Fruit fly (Drosophila melanogaster) whole organism, larva: ENCODE results near the gene run.

Source experiments
- noc ChIP-seq: fragments of 200-800 bp; sonication (Bioruptor generic); optimal IDR thresholded peaks from 3 replicates; lab custom pipeline; 2019; ENCODE audit warnings: missing biosample characterization, mild to moderate bottlenecking, missing genetic modification characterization, moderate library complexity

Gene run

dm6 chrX:20693814-20694452, 3.5 kb downstream of the run start:
- TF ChIP-seq noc (tag; lab: Kevin White, UChicago): no peak

DNA sequence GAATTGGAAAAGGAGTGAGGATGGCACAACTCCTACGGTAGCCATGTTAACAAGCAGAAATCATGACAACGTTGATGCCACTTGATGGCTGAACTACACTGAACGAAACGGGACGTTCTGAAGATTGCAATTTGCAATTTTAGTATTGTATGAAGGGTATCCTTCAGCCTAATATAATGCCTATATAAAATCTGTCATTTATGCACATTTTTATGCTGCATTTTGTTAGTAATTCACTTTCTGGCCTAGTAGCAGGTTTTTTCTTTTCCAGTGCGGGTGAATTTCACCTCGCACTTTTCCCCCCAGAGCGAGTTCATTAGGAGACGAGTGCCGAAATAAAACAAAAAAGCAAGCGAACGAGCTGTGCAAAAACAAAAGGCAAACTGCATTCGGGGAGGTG, 12.4 kb downstream of the run start:
- no peak for TF ChIP-seq noc (tag; lab: Kevin White, UChicago)

DNA sequence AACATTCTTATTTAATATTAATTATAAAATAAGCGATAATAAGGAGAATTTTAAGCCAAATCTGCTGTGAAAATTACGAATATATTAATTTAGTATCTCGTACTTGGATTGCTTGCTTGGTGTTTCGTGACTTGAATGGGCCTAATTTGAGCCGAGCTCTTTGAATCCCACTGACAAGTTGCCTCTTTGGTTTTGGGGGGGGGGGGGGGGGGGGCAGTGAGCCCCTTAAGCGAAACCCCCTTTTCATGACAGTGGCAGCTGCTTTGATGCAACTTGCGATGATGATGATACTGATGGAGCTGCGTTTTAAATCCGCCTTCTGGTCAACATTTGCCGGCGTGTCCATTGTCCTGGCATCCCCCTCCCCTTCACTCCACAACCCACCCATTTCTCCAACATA, 13.9 kb downstream of the run start:
- TF ChIP-seq noc (tag; lab: Kevin White, UChicago): no peak

- no peak for TF ChIP-seq noc (tag; lab: Kevin White, UChicago)
Measured at dm6 chrX:20709682-20710081, 19.2 kb downstream of the run start.

DNA sequence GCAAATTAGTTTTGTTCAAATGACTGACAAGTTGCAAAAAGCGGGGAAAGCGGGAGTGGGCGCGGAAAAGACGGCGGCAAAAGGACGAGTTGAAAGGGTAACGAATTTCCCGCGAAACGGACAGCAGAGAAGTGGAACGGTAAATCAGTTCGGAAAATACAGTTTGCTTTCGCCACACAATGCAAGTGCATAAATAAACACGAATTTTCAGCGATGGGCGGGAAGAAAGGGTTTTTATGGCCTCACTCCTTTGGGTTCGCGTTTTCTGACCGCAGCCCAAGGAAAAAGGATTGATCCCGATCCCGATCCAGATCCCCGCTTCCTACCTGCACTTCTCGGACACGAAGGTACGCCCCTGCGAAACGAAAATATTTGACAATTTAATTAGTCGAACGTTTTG, 22.8 kb downstream of the run start:
- TF ChIP-seq noc (tag; lab: Kevin White, UChicago): no peak

DNA sequence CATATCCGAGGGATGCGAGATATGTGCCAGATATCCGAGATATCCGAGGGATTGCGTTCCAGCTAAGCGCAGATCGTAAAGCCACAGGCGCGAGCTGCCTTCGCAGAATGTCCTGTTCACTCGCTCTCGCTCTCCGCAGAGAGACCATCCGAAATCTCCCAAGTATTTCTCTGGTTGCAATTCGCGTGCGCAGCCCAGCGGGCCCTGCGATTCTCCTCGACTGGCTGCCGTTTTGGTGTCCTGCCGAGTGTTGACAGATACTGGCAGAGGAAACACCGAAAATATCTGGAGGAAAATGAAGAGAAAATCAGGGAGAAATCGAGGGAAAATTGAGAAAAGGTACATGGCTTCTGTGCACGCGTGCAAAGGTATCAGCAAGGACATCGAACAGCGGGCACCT, 27.0 kb downstream of the run start:
- TF ChIP-seq noc (tag; lab: Kevin White, UChicago): no peak

dm6 chrX:20721724-20722344, 31.4 kb downstream of the run start:
- TF ChIP-seq noc (tag; lab: Kevin White, UChicago): no peak

DNA sequence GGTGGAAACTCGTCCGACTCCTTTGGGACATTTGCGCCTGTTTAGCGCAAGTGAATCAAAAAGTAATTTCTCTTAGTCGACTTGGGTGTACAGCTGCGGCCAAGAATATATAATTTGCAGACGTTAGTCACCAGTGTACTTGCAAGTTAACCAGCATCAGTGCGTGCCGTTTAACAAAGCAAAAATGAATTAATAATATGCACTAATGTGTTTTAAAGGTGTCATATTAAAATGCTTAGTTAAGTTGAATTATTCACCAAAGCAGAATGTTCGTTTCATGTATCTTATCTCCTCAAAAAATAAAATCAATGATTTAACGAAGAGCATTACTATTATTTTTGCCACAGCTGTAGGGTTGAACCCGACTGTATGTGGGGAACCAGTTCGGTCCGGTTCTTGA, 32.7 kb downstream of the run start:
- no peak for TF ChIP-seq noc (tag; lab: Kevin White, UChicago)

DNA sequence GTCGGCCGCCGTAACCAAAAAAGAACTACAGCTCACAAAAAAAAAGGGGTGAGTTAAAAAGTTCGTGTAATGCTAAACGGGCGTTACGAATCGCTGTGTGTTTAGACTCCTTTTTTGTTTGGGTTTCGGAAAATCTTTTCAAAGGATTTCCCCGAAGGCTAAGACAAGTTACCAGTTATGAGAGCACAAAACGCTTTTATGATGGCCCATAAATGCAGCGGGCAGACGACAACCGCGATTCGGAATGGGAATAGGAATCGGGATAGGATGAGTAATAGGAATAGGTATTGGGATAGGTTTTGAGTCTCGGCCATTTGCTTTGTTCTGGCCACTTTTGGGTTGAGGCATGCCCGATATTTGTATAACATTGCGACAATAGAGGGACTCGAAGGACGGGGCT, 34.0 kb downstream of the run start:
- no peak for TF ChIP-seq noc (tag; lab: Kevin White, UChicago)

DNA sequence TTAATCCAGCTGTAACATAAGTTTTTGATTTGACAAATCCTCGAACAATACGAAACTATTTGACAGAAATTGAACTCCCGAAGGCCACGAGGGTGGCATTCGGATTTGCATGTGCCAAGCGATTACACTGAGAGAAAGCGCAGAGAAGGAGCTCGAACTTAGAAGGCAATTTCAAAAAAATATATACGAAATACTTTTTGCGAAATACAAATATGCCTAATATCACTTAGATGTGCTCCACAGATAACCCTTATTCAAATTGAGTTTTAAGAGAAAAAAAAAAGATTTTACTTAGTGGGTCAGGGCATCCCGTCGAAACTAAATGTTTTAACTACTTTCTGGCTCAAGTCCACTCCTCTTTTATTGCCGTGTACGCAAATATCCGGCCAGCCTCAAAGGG, 38.1 kb downstream of the run start:
- no peak for TF ChIP-seq noc (tag; lab: Kevin White, UChicago)

- TF ChIP-seq noc (tag; lab: Kevin White, UChicago): no peak
Measured at dm6 chrX:20731492-20731891, 41.0 kb downstream of the run start.

dm6 chrX:20735910-20736483, 45.5 kb downstream of the run start, which contains the start of gene CG1324:
CG1324 (minus strand) TSS chrX:20735960.
- TF ChIP-seq noc (tag; lab: Kevin White, UChicago): no peak

DNA sequence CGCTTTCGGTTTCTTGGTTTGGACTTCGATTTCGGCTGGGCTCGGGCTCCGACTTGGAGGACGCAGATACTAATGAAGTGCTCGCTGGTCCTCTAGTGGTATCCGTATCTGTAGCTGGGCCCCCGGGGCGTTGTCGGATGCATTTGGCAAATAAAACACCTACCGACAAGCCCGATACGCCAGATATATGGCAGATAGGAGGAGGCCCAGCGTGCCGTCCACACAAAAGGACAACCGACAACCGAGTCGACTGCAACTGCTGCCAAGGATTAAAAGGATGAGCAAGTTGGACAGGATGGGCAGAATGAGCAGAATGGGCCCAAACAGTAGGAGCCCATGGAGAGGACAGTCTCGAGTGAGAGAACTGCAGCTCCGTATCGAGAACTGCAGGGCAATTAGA, 49.1 kb downstream of the run start:
- no peak for TF ChIP-seq noc (tag; lab: Kevin White, UChicago)

dm6 chrX:20745865-20746264, 55.4 kb downstream of the run start, which contains the start of gene CG15452:
CG15452 (minus strand) TSS chrX:20745965.
- TF ChIP-seq noc (tag; lab: Kevin White, UChicago): no peak
